Worm (Caenorhabditis elegans) whole organism, L2 larva: Measurements from ENCODE around the gene haf-3.

ENCODE experiments used
- R02D3.7 ChIP-seq: fragments of 150-350 bp; optimal IDR thresholded peaks from 2 replicates; lab custom pipeline; 2014; ENCODE audit warnings: missing biosample characterization, missing genetic modification characterization
- aly-2 ChIP-seq: fragments of 150-350 bp; optimal IDR thresholded peaks from 2 replicates; lab custom pipeline; 2014; ENCODE audit warnings: missing biosample characterization, missing genetic modification characterization
- ama-1 ChIP-seq: fragments of 150-350 bp; optimal IDR thresholded peaks from 2 replicates; lab custom pipeline; 2018; ENCODE audit warnings: inconsistent platforms
- blmp-1 ChIP-seq: sonication (generic microtip); optimal IDR thresholded peaks from 2 replicates; lab custom pipeline; 2017; ENCODE audit warnings: missing genetic modification characterization, mild to moderate bottlenecking, missing compliant biosample characterization, antibody characterized with exemption, moderate library complexity; ENCODE audit not compliant: insufficient read depth
- crh-2 ChIP-seq: sonication (generic microtip); optimal IDR thresholded peaks from 2 replicates; lab custom pipeline; 2017; ENCODE audit warnings: missing biosample characterization, missing genetic modification characterization
- lin-11 ChIP-seq: fragments of 150-350 bp; sonication (generic microtip); optimal IDR thresholded peaks from 2 replicates; lab custom pipeline; 2014; ENCODE audit warnings: missing biosample characterization, missing genetic modification characterization, inconsistent platforms, mixed read lengths
- lsy-2 ChIP-seq, 2 experiments: fragments of 150-350 bp in 1 of 2; sonication (generic microtip) in 1 of 2; optimal IDR thresholded peaks; 2 replicates each; lab custom pipeline; 2014 to 2017; ENCODE audit warnings: missing biosample characterization in 2 of 2, missing genetic modification characterization in 2 of 2
- mbf-1 ChIP-seq: sonication (generic microtip); optimal IDR thresholded peaks from 2 replicates; lab custom pipeline; 2017; ENCODE audit warnings: missing biosample characterization, missing genetic modification characterization
- mdl-1 ChIP-seq, 2 experiments: fragments of 150-350 bp in 1 of 2; sonication (generic microtip) in 1 of 2; optimal IDR thresholded peaks; 2 replicates each; lab custom pipeline; 2017; ENCODE audit warnings: missing biosample characterization in 2 of 2, missing genetic modification characterization in 2 of 2
- nhr-11 ChIP-seq: fragments of 150-350 bp; optimal IDR thresholded peaks from 2 replicates; lab custom pipeline; 2014; ENCODE audit warnings: missing biosample characterization, missing genetic modification characterization
- nhr-129 ChIP-seq: fragments of 150-350 bp; optimal IDR thresholded peaks from 2 replicates; lab custom pipeline; 2014; ENCODE audit warnings: missing biosample characterization, missing genetic modification characterization
- nhr-237 ChIP-seq: fragments of 150-350 bp; optimal IDR thresholded peaks from 2 replicates; lab custom pipeline; 2014; ENCODE audit warnings: missing biosample characterization, missing genetic modification characterization
- peb-1 ChIP-seq: fragments of 150-350 bp; optimal IDR thresholded peaks from 2 replicates; lab custom pipeline; 2014; ENCODE audit warnings: missing biosample characterization, missing genetic modification characterization
- sem-4 ChIP-seq: fragments of 150-350 bp; optimal IDR thresholded peaks from 2 replicates; lab custom pipeline; 2014; ENCODE audit warnings: missing biosample characterization, missing genetic modification reagents, missing genetic modification characterization
- snpc-4 ChIP-seq: fragments of 150-350 bp; optimal IDR thresholded peaks from 2 replicates; lab custom pipeline; 2014; ENCODE audit warnings: missing biosample characterization, missing genetic modification characterization
- unc-55 ChIP-seq: fragments of 150-350 bp; sonication (generic microtip); optimal IDR thresholded peaks from 3 replicates; lab custom pipeline; 2014; ENCODE audit warnings: missing biosample characterization, missing genetic modification reagents, missing genetic modification characterization
- unc-62 ChIP-seq: fragments of 150-350 bp; optimal IDR thresholded peaks from 2 replicates; lab custom pipeline; 2014; ENCODE audit warnings: missing biosample characterization, missing genetic modification reagents, missing genetic modification characterization
- zag-1 ChIP-seq: fragments of 150-350 bp; optimal IDR thresholded peaks from 2 replicates; lab custom pipeline; 2014; ENCODE audit warnings: missing biosample characterization, missing genetic modification characterization
- ztf-1 ChIP-seq: fragments of 200-800 bp; sonication (Bioruptor generic); conservative IDR thresholded peaks from 2 replicates; pipeline ENCODE4 v1.3.6; 2022; ENCODE audit warnings: missing genetic modification characterization, missing compliant biosample characterization
- ztf-4 ChIP-seq: fragments of 150-350 bp; optimal IDR thresholded peaks from 2 replicates; lab custom pipeline; 2014; ENCODE audit warnings: missing biosample characterization, missing genetic modification characterization

haf-3 gene

ce11 chrV:15712385-15712784 is 53.6 kb downstream of the haf-3 start:
- TF ChIP-seq R02D3.7 (no peak), crh-2 (no peak), unc-62 (GFP tag; lab: Kevin White, UChicago) (no peak), lin-11 (no peak), aly-2 (tag; lab: Kevin White, UChicago) (no peak), snpc-4 (tag; lab: Kevin White, UChicago) (no peak), zag-1 (tag; lab: Kevin White, UChicago) (no peak), ztf-1 (no peak), unc-55 (GFP tag; lab: Kevin White, UChicago) (no peak), nhr-237 (tag; lab: Kevin White, UChicago) (no peak), blmp-1 (no peak), lsy-2 (tag; optimal IDR thresholded peaks at IDR 0.05; lab: Kevin White, UChicago) (no peak), peb-1 (tag; lab: Kevin White, UChicago) (no peak), ztf-4 (tag; lab: Kevin White, UChicago) (no peak)

- TF ChIP-seq peb-1 (tag; lab: Kevin White, UChicago) (no peak), crh-2 (no peak), mdl-1 (tag; optimal IDR thresholded peaks at IDR 0.05; lab: Kevin White, UChicago) (no peak), lsy-2 (tag; optimal IDR thresholded peaks at IDR 0.05; lab: Kevin White, UChicago) (no peak), mbf-1 (tag; lab: Kevin White, UChicago) (no peak), ztf-1 (no peak), nhr-237 (tag; lab: Kevin White, UChicago) (no peak), nhr-11 (tag; lab: Kevin White, UChicago) (no peak), snpc-4 (tag; lab: Kevin White, UChicago) (no peak), sem-4 (tag; lab: Kevin White, UChicago) (no peak), nhr-129 (tag; lab: Kevin White, UChicago) (no peak), ama-1 (no peak)
These were observed 54.1 kb downstream of the haf-3 start, which contains the start of gene str-101 for ce11 chrV:15711898-15712297. Gene str-101, minus strand, starts transcription at chrV:15711998.
